Fruit fly (Drosophila melanogaster) whole organism, adult: ENCODE measurements around the gene CtIP.

Experiments
- CG11617 ChIP-seq: fragments of 200-800 bp; sonication (Bioruptor generic); optimal IDR thresholded peaks from 2 replicates; lab custom pipeline; 2017; ENCODE audit warnings: mild to moderate bottlenecking, missing biosample characterization, missing genetic modification reagents, missing genetic modification characterization
- CG14711 ChIP-seq: fragments of 200-800 bp; sonication (Bioruptor generic); optimal IDR thresholded peaks from 2 replicates; lab custom pipeline; 2018; ENCODE audit warnings: missing biosample characterization, mild to moderate bottlenecking, missing genetic modification characterization, moderate library complexity
- CG1620 ChIP-seq: fragments of 200-800 bp; sonication (Bioruptor generic); optimal IDR thresholded peaks from 2 replicates; lab custom pipeline; 2016; ENCODE audit warnings: missing biosample characterization, missing genetic modification characterization
- CG33017 ChIP-seq: fragments of 200-800 bp; sonication (Bioruptor generic); optimal IDR thresholded peaks from 2 replicates; lab custom pipeline; 2018; ENCODE audit warnings: missing biosample characterization, mild to moderate bottlenecking, missing genetic modification characterization, moderate library complexity
- CG7045 ChIP-seq: fragments of 200-800 bp; sonication (Bioruptor generic); optimal IDR thresholded peaks from 2 replicates; lab custom pipeline; 2017; ENCODE audit warnings: missing biosample characterization, mild to moderate bottlenecking, missing genetic modification characterization
- Crg-1 ChIP-seq: fragments of 200-800 bp; sonication (Bioruptor generic); optimal IDR thresholded peaks from 2 replicates; lab custom pipeline; 2016; ENCODE audit warnings: missing biosample characterization, missing genetic modification characterization
- Mnt ChIP-seq: fragments of 200-800 bp; sonication (Bioruptor generic); optimal IDR thresholded peaks from 2 replicates; lab custom pipeline; 2016; ENCODE audit warnings: missing biosample characterization, mild to moderate bottlenecking, missing genetic modification characterization
- cic ChIP-seq: fragments of 200-800 bp; sonication (Bioruptor generic); optimal IDR thresholded peaks from 2 replicates; lab custom pipeline; 2017; ENCODE audit warnings: missing biosample characterization, mild to moderate bottlenecking, missing genetic modification characterization, moderate library complexity
- cnc ChIP-seq, 2 experiments: fragments of >200 bp; optimal IDR thresholded peaks; 2 replicates each; lab custom pipeline; 2017
- kay ChIP-seq: fragments of 200-800 bp; sonication (Bioruptor generic); peaks from one replicate; lab custom pipeline; 2016; ENCODE audit warnings: missing biosample characterization, missing genetic modification characterization, borderline replicate concordance
- tj ChIP-seq: fragments of 200-800 bp; sonication (Bioruptor generic); optimal IDR thresholded peaks from 3 replicates; lab custom pipeline; 2017; ENCODE audit warnings: missing biosample characterization, mild to moderate bottlenecking, missing genetic modification characterization, moderate library complexity
- toe ChIP-seq: fragments of 200-800 bp; sonication (Bioruptor generic); optimal IDR thresholded peaks from 2 replicates; lab custom pipeline; 2016; ENCODE audit warnings: missing biosample characterization, missing genetic modification characterization

DNA sequence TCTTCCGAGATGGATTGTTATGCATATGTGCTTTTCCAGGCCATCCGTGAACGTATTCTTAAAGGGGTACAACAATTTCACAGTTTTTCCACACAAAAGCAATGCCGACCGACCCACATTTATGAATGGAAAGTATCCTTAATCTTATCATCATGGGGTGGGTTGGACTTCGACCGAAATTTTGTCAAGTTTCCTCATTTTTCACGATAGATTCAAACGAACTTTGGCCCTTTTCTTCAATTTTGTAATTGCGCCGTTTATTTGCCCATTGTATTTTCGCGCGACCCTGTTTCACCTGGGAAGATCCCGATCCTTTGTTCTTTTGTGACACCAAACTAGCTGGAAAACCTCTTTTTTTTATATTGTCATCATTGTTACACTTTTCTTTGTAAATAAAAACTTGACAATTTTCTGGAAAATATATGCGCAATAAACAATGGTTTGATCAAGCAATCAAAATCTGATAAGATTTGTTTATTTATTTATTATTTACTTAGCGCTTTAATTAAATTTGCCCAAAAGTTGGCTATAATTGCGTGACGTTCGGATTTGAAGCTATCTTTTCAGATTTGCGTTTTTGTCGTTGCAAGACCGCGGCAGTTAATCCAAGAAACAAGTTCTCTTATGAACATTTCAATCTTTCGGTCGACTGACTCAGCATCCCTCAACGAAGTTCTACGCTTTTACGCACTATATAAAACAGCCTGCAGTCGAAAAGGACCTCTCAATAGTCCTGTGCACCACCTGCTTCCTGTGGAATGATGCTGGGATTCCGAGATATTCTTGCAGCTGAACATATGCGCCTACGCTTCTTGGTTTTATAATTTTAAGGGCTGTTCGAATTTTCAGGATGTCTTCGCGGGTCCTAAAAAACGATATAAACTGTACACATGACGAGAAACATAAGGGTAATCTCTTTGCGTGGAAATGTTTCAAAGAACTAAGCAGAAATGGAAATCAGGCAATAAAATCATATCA, 29.8 kb upstream of the CtIP start:
- TF ChIP-seq CG14711 (tag; lab: Kevin White, UChicago) (no peak), cic (GFP tag; lab: Kevin White, UChicago) (no peak), Crg-1 (no peak), kay (GFP tag; lab: Kevin White, UChicago) (peak; percentile 14), CG33017 (tag; lab: Kevin White, UChicago) (peak; percentile 26), Mnt (GFP tag; lab: Kevin White, UChicago) (no peak), tj (no peak), CG11617 (GFP tag; lab: Kevin White, UChicago) (peak; percentile 12), toe (GFP tag; lab: Kevin White, UChicago) (no peak), CG1620 (GFP tag; lab: Kevin White, UChicago) (no peak), CG7045 (no peak), cnc (optimal IDR thresholded peaks at IDR 0.05; lab: Kevin White, UChicago) (no peak)
